Fruit fly (Drosophila melanogaster) whole organism, embryonic: ENCODE results near the gene CG12661.

Source experiments
- B-H1 ChIP-seq: fragments of 200-800 bp; sonication (Bioruptor generic); IDR thresholded peaks from 3 replicates; pipeline ENCODE4 v1.3.6; 2022; ENCODE audit warnings: missing biosample characterization, missing genetic modification characterization
- CG11093 ChIP-seq: fragments of 200-800 bp; sonication (Bioruptor generic); IDR thresholded peaks from 3 replicates; pipeline ENCODE4 v1.3.6; 2022; ENCODE audit warnings: missing biosample characterization, missing genetic modification characterization
- CG12155 ChIP-seq: fragments of 200-800 bp; sonication (Bioruptor generic); optimal IDR thresholded peaks from 3 replicates; lab custom pipeline; 2016; ENCODE audit warnings: missing biosample characterization, missing genetic modification characterization
- CG12659 ChIP-seq: fragments of 200-800 bp; sonication (Bioruptor generic); optimal IDR thresholded peaks from 3 replicates; lab custom pipeline; 2017; ENCODE audit warnings: mild to moderate bottlenecking, missing biosample characterization, missing genetic modification reagents, missing genetic modification characterization
- CG13424 ChIP-seq: fragments of 200-800 bp; sonication (Bioruptor generic); optimal IDR thresholded peaks from 2 replicates; lab custom pipeline; 2019; ENCODE audit warnings: missing biosample characterization, mild to moderate bottlenecking, missing genetic modification characterization, moderate library complexity
- CG13624 ChIP-seq: fragments of 200-800 bp; sonication (Bioruptor generic); optimal IDR thresholded peaks from 2 replicates; lab custom pipeline; 2016; ENCODE audit warnings: missing biosample characterization, missing genetic modification characterization
- CG1602 ChIP-seq: fragments of 200-800 bp; sonication (Bioruptor generic); optimal IDR thresholded peaks from 3 replicates; lab custom pipeline; 2016; ENCODE audit warnings: missing biosample characterization, missing genetic modification characterization
- CG16815 ChIP-seq: fragments of 200-800 bp; sonication (Bioruptor generic); optimal IDR thresholded peaks from 3 replicates; lab custom pipeline; 2017; ENCODE audit warnings: missing biosample characterization, mild to moderate bottlenecking, missing genetic modification characterization
- CG17829 ChIP-seq: fragments of 200-800 bp; optimal IDR thresholded peaks from 2 replicates; lab custom pipeline; 2019; ENCODE audit warnings: missing biosample characterization, mild to moderate bottlenecking, missing genetic modification characterization, moderate library complexity
- CG1792 ChIP-seq: fragments of 200-800 bp; sonication (Bioruptor generic); optimal IDR thresholded peaks from 2 replicates; lab custom pipeline; 2016; ENCODE audit warnings: missing biosample characterization, missing genetic modification characterization
- CG18764 ChIP-seq: fragments of 200-800 bp; sonication (Bioruptor generic); optimal IDR thresholded peaks from 3 replicates; lab custom pipeline; 2016; ENCODE audit warnings: missing biosample characterization, missing genetic modification characterization
- CG3065 ChIP-seq: fragments of 200-800 bp; sonication (Bioruptor generic); optimal IDR thresholded peaks from 2 replicates; lab custom pipeline; 2016; ENCODE audit warnings: missing biosample characterization, missing genetic modification characterization
- CG31224 ChIP-seq: fragments of 200-800 bp; sonication (Bioruptor generic); IDR thresholded peaks from 2 replicates; pipeline ENCODE4 v1.3.6; 2022; ENCODE audit warnings: missing biosample characterization, missing genetic modification characterization
- CG33213 ChIP-seq: fragments of 200-800 bp; sonication (Bioruptor generic); optimal IDR thresholded peaks from 3 replicates; lab custom pipeline; 2016; ENCODE audit warnings: missing biosample characterization, missing genetic modification characterization
- CG34376 ChIP-seq: fragments of 200-800 bp; sonication (Bioruptor generic); optimal IDR thresholded peaks from 2 replicates; lab custom pipeline; 2018; ENCODE audit warnings: missing biosample characterization, mild to moderate bottlenecking, missing genetic modification characterization
- CG3847 ChIP-seq: fragments of 200-800 bp; sonication (Bioruptor generic); IDR thresholded peaks from 2 replicates; pipeline ENCODE4 v1.3.6; 2022; ENCODE audit warnings: missing biosample characterization, missing genetic modification characterization
- CG4360 ChIP-seq: fragments of 200-800 bp; sonication (Bioruptor generic); IDR thresholded peaks from 2 replicates; pipeline ENCODE4 v1.3.6; 2022; ENCODE audit warnings: missing biosample characterization, missing genetic modification characterization
- CG4404 ChIP-seq: fragments of 200-800 bp; sonication (Bioruptor generic); IDR thresholded peaks from 2 replicates; pipeline ENCODE4 v1.3.6; 2022; ENCODE audit warnings: missing biosample characterization, missing genetic modification characterization
- CG4424 ChIP-seq: fragments of 200-800 bp; sonication (Bioruptor generic); optimal IDR thresholded peaks from 3 replicates; lab custom pipeline; 2016; ENCODE audit warnings: missing biosample characterization, missing genetic modification characterization
- CG4730 ChIP-seq: fragments of 200-800 bp; sonication (Bioruptor generic); IDR thresholded peaks from 2 replicates; pipeline ENCODE4 v1.3.6; 2022; ENCODE audit warnings: missing biosample characterization, missing genetic modification characterization
- CG8478 ChIP-seq: fragments of >200 bp; optimal IDR thresholded peaks from 2 replicates; lab custom pipeline; 2018
- CG9437 ChIP-seq: fragments of 200-800 bp; sonication (Bioruptor generic); optimal IDR thresholded peaks from 2 replicates; lab custom pipeline; 2018; ENCODE audit warnings: missing biosample characterization, mild to moderate bottlenecking, missing genetic modification characterization
- CG9876 ChIP-seq: fragments of 200-800 bp; sonication (Bioruptor generic); optimal IDR thresholded peaks from 2 replicates; lab custom pipeline; 2016; ENCODE audit warnings: missing biosample characterization, missing genetic modification characterization
- CkIIα-i1 ChIP-seq: fragments of 200-800 bp; sonication (Bioruptor generic); IDR thresholded peaks from 2 replicates; pipeline ENCODE4 v1.3.6; 2022; ENCODE audit warnings: missing biosample characterization, missing genetic modification characterization
- D19A ChIP-seq: fragments of 200-800 bp; optimal IDR thresholded peaks from 3 replicates; lab custom pipeline; 2019; ENCODE audit warnings: missing biosample characterization, mild to moderate bottlenecking, missing genetic modification characterization, moderate library complexity
- Dip3 ChIP-seq: fragments of 200-800 bp; sonication (Bioruptor generic); optimal IDR thresholded peaks from 3 replicates; lab custom pipeline; 2016; ENCODE audit warnings: missing biosample characterization, missing genetic modification characterization
- Fer2 ChIP-seq: fragments of 200-800 bp; sonication (Bioruptor generic); optimal IDR thresholded peaks from 2 replicates; lab custom pipeline; 2018; ENCODE audit warnings: missing biosample characterization, mild to moderate bottlenecking, missing genetic modification characterization, moderate library complexity
- GATAe ChIP-seq: fragments of 200-800 bp; sonication (Bioruptor generic); conservative IDR thresholded peaks from 2 replicates; pipeline ENCODE4 v1.3.6; 2022; ENCODE audit warnings: missing biosample characterization, missing genetic modification characterization
- Hmx ChIP-seq: fragments of 200-800 bp; sonication (Bioruptor generic); optimal IDR thresholded peaks from 2 replicates; lab custom pipeline; 2016; ENCODE audit warnings: missing biosample characterization, missing genetic modification characterization
- Hr39 ChIP-seq: fragments of >200 bp; optimal IDR thresholded peaks from 2 replicates; lab custom pipeline; 2017
- Lpt ChIP-seq: fragments of >200 bp; optimal IDR thresholded peaks from 2 replicates; lab custom pipeline; 2018; ENCODE audit warnings: missing biosample characterization, missing genetic modification characterization
- NK7.1 ChIP-seq: fragments of 200-800 bp; sonication (Bioruptor generic); optimal IDR thresholded peaks from 3 replicates; lab custom pipeline; 2016; ENCODE audit warnings: missing biosample characterization, missing genetic modification characterization
- Xrp1 ChIP-seq: fragments of 200-800 bp; sonication (Bioruptor generic); IDR thresholded peaks from 2 replicates; pipeline ENCODE4 v1.3.6; 2022; ENCODE audit warnings: missing biosample characterization, missing genetic modification characterization
- YL-1 ChIP-seq: fragments of 200-800 bp; sonication (Bioruptor generic); optimal IDR thresholded peaks from 3 replicates; lab custom pipeline; 2017; ENCODE audit warnings: missing biosample characterization, mild to moderate bottlenecking, missing genetic modification characterization
- ab ChIP-seq: fragments of 200-800 bp; sonication (Bioruptor generic); optimal IDR thresholded peaks from 2 replicates; lab custom pipeline; 2016; ENCODE audit warnings: missing biosample characterization, missing genetic modification characterization
- bbx ChIP-seq: fragments of 200-800 bp; sonication (Bioruptor generic); IDR thresholded peaks from 2 replicates; pipeline ENCODE4 v1.3.6; 2022; ENCODE audit warnings: missing biosample characterization, missing genetic modification characterization; ENCODE audit not compliant: partially characterized antibody
- bcd ChIP-seq: fragments of 200-800 bp; sonication (Bioruptor generic); optimal IDR thresholded peaks from 2 replicates; lab custom pipeline; 2017; ENCODE audit warnings: missing biosample characterization, mild to moderate bottlenecking, missing genetic modification characterization
- cato ChIP-seq: fragments of 200-800 bp; sonication (Bioruptor generic); optimal IDR thresholded peaks from 2 replicates; lab custom pipeline; 2016; ENCODE audit warnings: missing biosample characterization, missing genetic modification characterization, borderline replicate concordance
- chm ChIP-seq: fragments of 200-800 bp; sonication (Bioruptor generic); IDR thresholded peaks from 2 replicates; pipeline ENCODE4 v1.3.6; 2022; ENCODE audit warnings: missing biosample characterization, missing genetic modification characterization
- cwo ChIP-seq: fragments of 200-800 bp; sonication (Bioruptor generic); optimal IDR thresholded peaks from 3 replicates; lab custom pipeline; 2017; ENCODE audit warnings: missing biosample characterization, missing genetic modification characterization, mild to moderate bottlenecking, moderate library complexity, missing genetic modification reagents
- ems ChIP-seq: fragments of 200-800 bp; sonication (Bioruptor generic); optimal IDR thresholded peaks from 3 replicates; lab custom pipeline; 2016; ENCODE audit warnings: missing biosample characterization, missing genetic modification characterization
- en ChIP-seq: fragments of 200-800 bp; sonication (Bioruptor generic); optimal IDR thresholded peaks from 2 replicates; lab custom pipeline; 2016; ENCODE audit warnings: missing biosample characterization, missing genetic modification characterization
- gem ChIP-seq: fragments of 200-800 bp; sonication (Bioruptor generic); optimal IDR thresholded peaks from 2 replicates; lab custom pipeline; 2019; ENCODE audit warnings: missing biosample characterization, mild to moderate bottlenecking, missing genetic modification characterization, moderate library complexity
- gsb-n ChIP-seq: fragments of 200-800 bp; sonication (Bioruptor generic); optimal IDR thresholded peaks from 3 replicates; lab custom pipeline; 2018; ENCODE audit warnings: missing biosample characterization, mild to moderate bottlenecking, missing genetic modification characterization
- kay ChIP-seq: fragments of 200-800 bp; sonication (Bioruptor generic); optimal IDR thresholded peaks from 2 replicates; lab custom pipeline; 2016; ENCODE audit warnings: missing biosample characterization, missing genetic modification characterization
- lov ChIP-seq, 2 experiments: fragments of 200-800 bp in 1 of 2; fragments of >200 bp in 1 of 2; sonication (Bioruptor generic) in 1 of 2; IDR thresholded peaks in 1 of 2; optimal IDR thresholded peaks in 1 of 2; 2 replicates in 1 of 2; 3 replicates in 1 of 2; pipeline versions ENCODE4 v1.3.6 to Lab custom; 2017 to 2022; ENCODE audit warnings: missing biosample characterization in 1 of 2, missing genetic modification characterization in 1 of 2
- nerfin-1 ChIP-seq: fragments of 200-800 bp; sonication (Bioruptor generic); optimal IDR thresholded peaks from 3 replicates; lab custom pipeline; 2019; ENCODE audit warnings: missing biosample characterization, mild to moderate bottlenecking, missing genetic modification characterization, moderate library complexity
- psq ChIP-seq: fragments of 200-800 bp; sonication (Bioruptor generic); optimal IDR thresholded peaks from 2 replicates; lab custom pipeline; 2017; ENCODE audit warnings: missing biosample characterization, missing genetic modification characterization
- sima ChIP-seq: fragments of 200-800 bp; sonication (Bioruptor generic); optimal IDR thresholded peaks from 2 replicates; lab custom pipeline; 2016; ENCODE audit warnings: missing biosample characterization, missing genetic modification characterization
- sisA ChIP-seq: fragments of 200-800 bp; sonication (Bioruptor generic); IDR thresholded peaks from 2 replicates; pipeline ENCODE4 v1.3.6; 2022; ENCODE audit warnings: missing biosample characterization, missing genetic modification characterization
- vvl ChIP-seq: fragments of 200-800 bp; sonication (Bioruptor generic); IDR thresholded peaks from 2 replicates; pipeline ENCODE4 v1.3.6; 2022; ENCODE audit warnings: missing biosample characterization, missing genetic modification characterization
- zfh1 ChIP-seq: fragments of 200-800 bp; sonication (Bioruptor generic); IDR thresholded peaks from 3 replicates; pipeline ENCODE4 v1.3.6; 2022; ENCODE audit warnings: missing biosample characterization, missing genetic modification characterization

CG12661 gene

DNA sequence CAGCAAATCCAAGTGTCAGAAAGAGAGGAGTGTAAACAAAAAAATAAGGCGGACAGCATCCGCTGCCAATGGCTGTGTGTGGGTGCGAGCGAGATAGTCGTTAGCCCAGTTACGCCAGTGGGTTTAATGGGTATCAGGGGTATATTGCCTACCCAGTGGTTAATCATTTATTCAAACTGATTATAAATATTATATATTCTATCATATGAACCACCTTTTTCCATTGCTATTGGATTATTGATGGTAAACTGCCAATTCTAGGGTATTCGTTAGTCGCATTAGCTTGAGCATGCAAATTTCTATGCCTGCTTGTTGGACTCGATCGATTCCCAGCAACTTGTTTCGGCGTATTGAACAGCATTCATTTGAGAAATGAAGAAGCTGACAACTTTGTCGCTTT, 27.4 kb downstream of the CG12661 start (continued):
- TF ChIP-seq Lpt (GFP tag; lab: Kevin White, UChicago) (no peak), Hmx (GFP tag; lab: Kevin White, UChicago) (peak; percentile 76), GATAe (GFP tag; lab: Robert Waterston, UW) (peak; percentile 70), Xrp1 (GFP tag; lab: Robert Waterston, UW) (peak; percentile 97), CG16815 (GFP tag; lab: Kevin White, UChicago) (peak; percentile 91), D19A (tag; lab: Kevin White, UChicago) (peak; percentile 92), CkIIα-i1 (peak; percentile 87), CG11093 (GFP tag; lab: Robert Waterston, UW) (peak; percentile 93), CG18764 (GFP tag; lab: Kevin White, UChicago) (peak; percentile 86), gsb-n (tag; lab: Kevin White, UChicago) (peak; percentile 90), Hr39 (lab: Kevin White, UChicago) (no peak), CG9876 (GFP tag; lab: Kevin White, UChicago) (peak; percentile 11), cato (peak; percentile 89), zfh1 (peak; percentile 97), NK7.1 (GFP tag; lab: Kevin White, UChicago) (peak; percentile 12), CG13424 (tag; lab: Kevin White, UChicago) (peak; percentile 95), bcd (GFP tag; lab: Kevin White, UChicago) (peak; percentile 93), lov (optimal IDR thresholded peaks at IDR 0.05; lab: Kevin White, UChicago) (no peak), lov (GFP tag; IDR thresholded peaks at IDR 0.05; lab: Robert Waterston, UW) (peak; percentile 92), CG4404 (GFP tag; lab: Robert Waterston, UW) (peak; percentile 91), sisA (peak; percentile 97), CG4424 (GFP tag; lab: Kevin White, UChicago) (peak; percentile 94), CG9437 (peak; percentile 82), B-H1 (GFP tag; lab: Robert Waterston, UW) (peak; percentile 94), sima (GFP tag; lab: Kevin White, UChicago) (no peak), gem (tag; lab: Kevin White, UChicago) (peak; percentile 96), CG8478 (lab: Kevin White, UChicago) (no peak), CG17829 (tag; lab: Kevin White, UChicago) (peak; percentile 92), en (GFP tag; lab: Kevin White, UChicago) (peak; percentile 38), nerfin-1 (tag; lab: Kevin White, UChicago) (peak; percentile 90), cwo (GFP tag; lab: Kevin White, UChicago) (peak; percentile 88), chm (GFP tag; lab: Robert Waterston, UW) (peak; percentile 95), bbx (GFP tag; lab: Robert Waterston, UW) (no peak), CG1792 (peak; percentile 56), CG3847 (GFP tag; lab: Robert Waterston, UW) (peak; percentile 95), CG12659 (GFP tag; lab: Kevin White, UChicago) (peak; percentile 95), CG1602 (GFP tag; lab: Kevin White, UChicago) (peak; percentile 93), CG13624 (GFP tag; lab: Kevin White, UChicago) (peak; percentile 68), vvl (peak; percentile 98), Fer2 (tag; lab: Kevin White, UChicago) (peak; percentile 69), CG3065 (GFP tag; lab: Kevin White, UChicago) (peak; percentile 70), ab (GFP tag; lab: Kevin White, UChicago) (peak; percentile 23), CG4360 (GFP tag; lab: Robert Waterston, UW) (peak; percentile 82), CG31224 (GFP tag; lab: Robert Waterston, UW) (peak; percentile 90), YL-1 (peak; percentile 36), Dip3 (GFP tag; lab: Kevin White, UChicago) (peak; percentile 72), kay (GFP tag; lab: Kevin White, UChicago) (peak; percentile 78), psq (peak; percentile 86), CG33213 (GFP tag; lab: Kevin White, UChicago) (peak; percentile 70), CG4730 (GFP tag; lab: Robert Waterston, UW) (peak; percentile 94), CG12155 (GFP tag; lab: Kevin White, UChicago) (peak; percentile 92), ems (GFP tag; lab: Kevin White, UChicago) (peak; percentile 85), CG34376 (GFP tag; lab: Kevin White, UChicago) (peak; percentile 68)
